Worm (Caenorhabditis elegans) whole organism, L4 larva: ENCODE results near the gene ora-1.

Experiments used
- F10B5.3 ChIP-seq: sonication (generic microtip); optimal IDR thresholded peaks from 2 replicates; lab custom pipeline; 2016; ENCODE audit warnings: mild to moderate bottlenecking, missing genetic modification characterization, missing compliant biosample characterization
- F49E8.2 ChIP-seq: sonication (generic microtip); optimal IDR thresholded peaks from 2 replicates; lab custom pipeline; 2016; ENCODE audit warnings: missing compliant biosample characterization, mild to moderate bottlenecking, missing genetic modification characterization, borderline replicate concordance
- R02D3.7 ChIP-seq: fragments of 150-350 bp; sonication (generic microtip); optimal IDR thresholded peaks from 3 replicates; lab custom pipeline; 2014; ENCODE audit warnings: missing biosample characterization, missing genetic modification characterization
- T20F7.1 ChIP-seq: fragments of 200-800 bp; sonication (Bioruptor generic); optimal IDR thresholded peaks from 2 replicates; lab custom pipeline; 2018; ENCODE audit warnings: mild to moderate bottlenecking, missing genetic modification characterization, missing compliant biosample characterization
- Y105C5A.15 ChIP-seq: fragments of 200-800 bp; sonication (Bioruptor generic); IDR thresholded peaks from 2 replicates; pipeline ENCODE4 v1.3.6; 2022; ENCODE audit warnings: missing genetic modification characterization, missing compliant biosample characterization
- Y5F2A.4 ChIP-seq: fragments of 200-800 bp; sonication (Bioruptor generic); optimal IDR thresholded peaks from 2 replicates; lab custom pipeline; 2018; ENCODE audit warnings: mild to moderate bottlenecking, missing genetic modification characterization, missing compliant biosample characterization
- Y75B8A.6 ChIP-seq: fragments of 200-800 bp; sonication (Bioruptor generic); IDR thresholded peaks from 2 replicates; pipeline ENCODE4 v1.3.6; 2022; ENCODE audit warnings: missing genetic modification reagents, missing genetic modification characterization, missing compliant biosample characterization
- ZK337.2 ChIP-seq: fragments of 200-800 bp; sonication (Bioruptor generic); IDR thresholded peaks from 2 replicates; pipeline ENCODE4 v1.3.6; 2022; ENCODE audit warnings: missing genetic modification reagents, missing genetic modification characterization, missing compliant biosample characterization
- arid-1 ChIP-seq: fragments of 200-800 bp; sonication (Bioruptor generic); conservative IDR thresholded peaks from 2 replicates; pipeline ENCODE4 v1.3.6; 2022; ENCODE audit warnings: missing genetic modification reagents, missing genetic modification characterization, missing compliant biosample characterization
- ceh-20 ChIP-seq: fragments of 200-800 bp; sonication (Bioruptor generic); IDR thresholded peaks from 2 replicates; pipeline ENCODE4 v1.3.6; 2022; ENCODE audit warnings: missing genetic modification reagents, missing genetic modification characterization, missing compliant biosample characterization
- ceh-28 ChIP-seq: fragments of 150-350 bp; optimal IDR thresholded peaks from 2 replicates; lab custom pipeline; 2014; ENCODE audit warnings: missing biosample characterization, missing genetic modification reagents, missing genetic modification characterization
- ceh-32 ChIP-seq: sonication (generic microtip); optimal IDR thresholded peaks from 2 replicates; lab custom pipeline; 2016; ENCODE audit warnings: mild to moderate bottlenecking, missing genetic modification characterization, missing compliant biosample characterization; ENCODE audit not compliant: poor library complexity
- ceh-44 ChIP-seq: fragments of 200-800 bp; sonication (Bioruptor generic); IDR thresholded peaks from 2 replicates; pipeline ENCODE4 v1.3.6; 2022; ENCODE audit warnings: missing genetic modification reagents, missing genetic modification characterization, missing compliant biosample characterization
- ceh-82 ChIP-seq: sonication (generic microtip); optimal IDR thresholded peaks from 2 replicates; lab custom pipeline; 2017; ENCODE audit warnings: missing biosample characterization, missing genetic modification characterization
- ces-1 ChIP-seq: fragments of 150-350 bp; sonication (generic microtip); optimal IDR thresholded peaks from 4 replicates; lab custom pipeline; 2014; ENCODE audit warnings: missing biosample characterization, missing genetic modification reagents, missing genetic modification characterization
- cey-2 ChIP-seq: sonication (generic microtip); optimal IDR thresholded peaks from 3 replicates; lab custom pipeline; 2017; ENCODE audit warnings: missing genetic modification characterization, mild to moderate bottlenecking, missing compliant biosample characterization, antibody characterized with exemption, borderline replicate concordance; ENCODE audit not compliant: insufficient read depth
- ctbp-1 ChIP-seq: fragments of 200-800 bp; sonication (Bioruptor generic); IDR thresholded peaks from 2 replicates; pipeline ENCODE4 v1.3.6; 2022; ENCODE audit warnings: missing genetic modification reagents, missing genetic modification characterization, missing compliant biosample characterization
- daf-19 ChIP-seq: fragments of 200-800 bp; sonication (Bioruptor generic); conservative IDR thresholded peaks from 2 replicates; pipeline ENCODE4 v1.3.6; 2022; ENCODE audit warnings: missing genetic modification characterization, missing compliant biosample characterization
- daf-8 ChIP-seq: fragments of 200-800 bp; sonication (Bioruptor generic); IDR thresholded peaks from 2 replicates; pipeline ENCODE4 v1.3.6; 2022; ENCODE audit warnings: missing genetic modification characterization, missing compliant biosample characterization
- dmd-6 ChIP-seq: fragments of 200-800 bp; sonication (Bioruptor generic); IDR thresholded peaks from 2 replicates; pipeline ENCODE4 v1.3.6; 2022; ENCODE audit warnings: missing genetic modification reagents, missing genetic modification characterization, missing compliant biosample characterization
- dmd-8 ChIP-seq: fragments of 200-800 bp; sonication (Bioruptor generic); IDR thresholded peaks from 2 replicates; pipeline ENCODE4 v1.3.6; 2022; ENCODE audit warnings: missing genetic modification characterization, missing compliant biosample characterization
- dmd-9 ChIP-seq: fragments of 200-800 bp; sonication (Bioruptor generic); IDR thresholded peaks from 2 replicates; pipeline ENCODE4 v1.3.6; 2022; ENCODE audit warnings: missing genetic modification reagents, missing genetic modification characterization, missing compliant biosample characterization
- dpl-1 ChIP-seq: fragments of 150-350 bp; optimal IDR thresholded peaks from 2 replicates; lab custom pipeline; 2014; ENCODE audit warnings: missing biosample characterization, missing genetic modification reagents, missing genetic modification characterization
- duxl-1 ChIP-seq: sonication (generic microtip); optimal IDR thresholded peaks from 2 replicates; lab custom pipeline; 2016; ENCODE audit warnings: mild to moderate bottlenecking, missing genetic modification characterization, moderate library complexity, missing compliant biosample characterization; ENCODE audit not compliant: poor library complexity
- dve-1 ChIP-seq: sonication (generic microtip); optimal IDR thresholded peaks from 2 replicates; lab custom pipeline; 2017; ENCODE audit warnings: antibody characterized with exemption, mild to moderate bottlenecking, missing genetic modification characterization, missing compliant biosample characterization; ENCODE audit not compliant: insufficient read depth
- egl-43 ChIP-seq: fragments of 200-800 bp; sonication (Bioruptor generic); IDR thresholded peaks from 2 replicates; pipeline ENCODE4 v1.3.6; 2022; ENCODE audit warnings: missing genetic modification reagents, missing genetic modification characterization, missing compliant biosample characterization
- hlh-30 ChIP-seq: sonication (generic microtip); optimal IDR thresholded peaks from 2 replicates; lab custom pipeline; 2017; ENCODE audit warnings: antibody characterized with exemption, mild to moderate bottlenecking, missing genetic modification characterization, missing compliant biosample characterization; ENCODE audit not compliant: insufficient read depth
- hmg-1.1 ChIP-seq: fragments of 200-800 bp; sonication (Bioruptor generic); IDR thresholded peaks from 2 replicates; pipeline ENCODE4 v1.3.6; 2022; ENCODE audit warnings: missing genetic modification reagents, missing genetic modification characterization, missing compliant biosample characterization
- lim-7 ChIP-seq: fragments of 200-800 bp; sonication (Bioruptor generic); IDR thresholded peaks from 2 replicates; pipeline ENCODE4 v1.3.6; 2022; ENCODE audit warnings: missing genetic modification characterization, missing compliant biosample characterization
- lin-29 ChIP-seq: fragments of 200-800 bp; sonication (Bioruptor generic); IDR thresholded peaks from 2 replicates; pipeline ENCODE4 v1.3.6; 2022; ENCODE audit warnings: missing genetic modification reagents, missing genetic modification characterization, missing compliant biosample characterization
- lir-3 ChIP-seq: sonication (generic microtip); optimal IDR thresholded peaks from 2 replicates; lab custom pipeline; 2016; ENCODE audit warnings: mild to moderate bottlenecking, missing genetic modification characterization, missing compliant biosample characterization
- lsy-2 ChIP-seq, 2 experiments: fragments of 150-350 bp in 1 of 2; sonication (generic microtip) in 1 of 2; optimal IDR thresholded peaks; 2 replicates each; lab custom pipeline; 2014 to 2017; ENCODE audit warnings: missing biosample characterization in 2 of 2, missing genetic modification characterization in 2 of 2
- madf-5 ChIP-seq, 2 experiments: fragments of 200-800 bp; sonication (Bioruptor generic); IDR thresholded peaks; 2 replicates each; pipeline ENCODE4 v1.3.6; 2022; ENCODE audit warnings: missing compliant biosample characterization in 2 of 2, missing genetic modification characterization in 2 of 2
- madf-9 ChIP-seq: fragments of 200-800 bp; sonication (Bioruptor generic); conservative IDR thresholded peaks from 2 replicates; pipeline ENCODE4 v1.3.6; 2022; ENCODE audit warnings: missing genetic modification reagents, missing genetic modification characterization, missing compliant biosample characterization
- mxl-2 ChIP-seq: fragments of 200-800 bp; sonication (Bioruptor generic); conservative IDR thresholded peaks from 2 replicates; pipeline ENCODE4 v1.3.6; 2022; ENCODE audit warnings: missing genetic modification reagents, missing genetic modification characterization, missing compliant biosample characterization
- mxl-3 ChIP-seq: fragments of 200-800 bp; sonication (Bioruptor generic); optimal IDR thresholded peaks from 2 replicates; lab custom pipeline; 2018; ENCODE audit warnings: mild to moderate bottlenecking, missing genetic modification characterization, missing compliant biosample characterization
- nhr-11 ChIP-seq: fragments of 150-350 bp; optimal IDR thresholded peaks from 2 replicates; lab custom pipeline; 2014; ENCODE audit warnings: missing biosample characterization, missing genetic modification characterization
- nhr-25 ChIP-seq: sonication (generic microtip); optimal IDR thresholded peaks from 2 replicates; lab custom pipeline; 2017; ENCODE audit warnings: missing genetic modification characterization, mild to moderate bottlenecking, missing compliant biosample characterization, antibody characterized with exemption, moderate library complexity, borderline replicate concordance; ENCODE audit not compliant: insufficient read depth
- nhr-48 ChIP-seq: sonication (generic microtip); optimal IDR thresholded peaks from 2 replicates; lab custom pipeline; 2016; ENCODE audit warnings: mild to moderate bottlenecking, missing genetic modification characterization, missing compliant biosample characterization
- nhr-77 ChIP-seq: fragments of 150-350 bp; optimal IDR thresholded peaks from 2 replicates; lab custom pipeline; 2014; ENCODE audit warnings: missing biosample characterization, missing genetic modification characterization
- php-3 ChIP-seq: fragments of 200-800 bp; sonication (Bioruptor generic); IDR thresholded peaks from 2 replicates; pipeline ENCODE4 v1.3.6; 2022; ENCODE audit warnings: missing genetic modification reagents, missing genetic modification characterization, missing compliant biosample characterization
- pqm-1 ChIP-seq: sonication (generic microtip); optimal IDR thresholded peaks from 2 replicates; lab custom pipeline; 2017; ENCODE audit warnings: missing biosample characterization, missing genetic modification characterization
- set-16 ChIP-seq: fragments of 200-800 bp; sonication (Bioruptor generic); IDR thresholded peaks from 2 replicates; pipeline ENCODE4 v1.3.6; 2022; ENCODE audit warnings: missing genetic modification reagents, missing genetic modification characterization, missing compliant biosample characterization
- snpc-1.2 ChIP-seq: fragments of 200-800 bp; sonication (Bioruptor generic); IDR thresholded peaks from 2 replicates; pipeline ENCODE4 v1.3.6; 2022; ENCODE audit warnings: missing genetic modification reagents, missing genetic modification characterization, missing compliant biosample characterization
- tra-1 ChIP-seq: fragments of 200-800 bp; sonication (Bioruptor generic); IDR thresholded peaks from 2 replicates; pipeline ENCODE4 v1.3.6; 2022; ENCODE audit warnings: missing genetic modification reagents, missing genetic modification characterization, missing compliant biosample characterization
- unc-62 ChIP-seq, 3 experiments: fragments of 150-350 bp in 1 of 3; sonication (generic microtip); optimal IDR thresholded peaks in 2 of 3; peaks in 1 of 3; 1 replicate in 1 of 3; 2 replicates in 2 of 3; lab custom pipeline; 2014 to 2017; ENCODE audit warnings: missing biosample characterization in 3 of 3, missing genetic modification characterization in 3 of 3, missing genetic modification reagents in 3 of 3, missing genotype in 1 of 3
- zag-1 ChIP-seq: fragments of 150-350 bp; optimal IDR thresholded peaks from 2 replicates; lab custom pipeline; 2014; ENCODE audit warnings: missing biosample characterization, missing genetic modification characterization
- zfp-3 ChIP-seq: fragments of 200-800 bp; sonication (Bioruptor generic); conservative IDR thresholded peaks from 2 replicates; pipeline ENCODE4 v1.3.6; 2022; ENCODE audit warnings: missing genetic modification reagents, missing genetic modification characterization, missing compliant biosample characterization
- zip-2 ChIP-seq: fragments of 150-350 bp; optimal IDR thresholded peaks from 2 replicates; lab custom pipeline; 2014; ENCODE audit warnings: missing biosample characterization, missing genetic modification characterization

The ora-1 gene

ce11 chrIV:7961889-7962342 is 15.8 kb upstream of the ora-1 start (continued):
- TF ChIP-seq ceh-44 (GFP tag; lab: Robert Waterston, UW) (no peak), ces-1 (GFP tag; lab: Kevin White, UChicago) (no peak), lin-29 (GFP tag; lab: Robert Waterston, UW) (no peak), duxl-1 (tag; lab: Kevin White, UChicago) (peak; percentile 60), madf-9 (no peak), dpl-1 (GFP tag; lab: Kevin White, UChicago) (no peak), madf-5 (GFP tag; IDR thresholded peaks at IDR 0.05; lab: Robert Waterston, UW) (no peak), nhr-25 (no peak), dmd-9 (GFP tag; lab: Robert Waterston, UW) (no peak), ceh-82 (no peak), snpc-1.2 (GFP tag; lab: Robert Waterston, UW) (peak; percentile 75; the same call in 1 of the 2 replicates), unc-62 (GFP tag; optimal IDR thresholded peaks at IDR 0.05 in 1 of 2; lab: Kevin White, UChicago) (no peak), unc-62 (tag; optimal IDR thresholded peaks at IDR 0.05; lab: Kevin White, UChicago) (no peak), R02D3.7 (tag; lab: Kevin White, UChicago) (no peak), mxl-3 (GFP tag; lab: Kevin White, UChicago) (no peak), ceh-32 (tag; lab: Kevin White, UChicago) (no peak), ceh-20 (GFP tag; lab: Robert Waterston, UW) (no peak), arid-1 (GFP tag; lab: Robert Waterston, UW) (peak; percentile 52; the same call in 1 of the 2 replicates), lsy-2 (tag; optimal IDR thresholded peaks at IDR 0.05; lab: Kevin White, UChicago) (no peak), zip-2 (tag; lab: Kevin White, UChicago) (no peak), dmd-6 (GFP tag; lab: Robert Waterston, UW) (no peak), T20F7.1 (GFP tag; lab: Kevin White, UChicago) (no peak), dmd-8 (GFP tag; lab: Robert Waterston, UW) (0 out of 2 replicates have a peak, but pooled peaks have one; percentile 21), Y105C5A.15 (GFP tag; lab: Robert Waterston, UW) (0 out of 2 replicates have a peak, but pooled peaks have one; percentile 64), tra-1 (GFP tag; lab: Robert Waterston, UW) (no peak), mxl-2 (GFP tag; lab: Robert Waterston, UW) (no peak), ZK337.2 (GFP tag; lab: Robert Waterston, UW) (no peak), daf-8 (no peak), F10B5.3 (tag; lab: Kevin White, UChicago) (no peak), hmg-1.1 (GFP tag; lab: Robert Waterston, UW) (no peak), ceh-28 (tag; lab: Kevin White, UChicago) (no peak), F49E8.2 (tag; lab: Kevin White, UChicago) (peak; percentile 94), pqm-1 (no peak), zag-1 (no peak), nhr-48 (tag; lab: Kevin White, UChicago) (no peak), egl-43 (no peak), nhr-77 (no peak), Y5F2A.4 (GFP tag; lab: Kevin White, UChicago) (peak; percentile 26), nhr-11 (no peak), Y75B8A.6 (GFP tag; lab: Robert Waterston, UW) (no peak), lim-7 (GFP tag; lab: Robert Waterston, UW) (no peak), ctbp-1 (GFP tag; lab: Robert Waterston, UW) (peak; percentile 28; the same call in 1 of the 2 replicates), daf-19 (GFP tag; lab: Robert Waterston, UW) (no peak), cey-2 (tag; lab: Kevin White, UChicago) (no peak), zfp-3 (GFP tag; lab: Robert Waterston, UW) (no peak), php-3 (no peak), lir-3 (tag; lab: Kevin White, UChicago) (no peak), dve-1 (tag; lab: Kevin White, UChicago) (no peak), set-16 (GFP tag; lab: Robert Waterston, UW) (no peak), hlh-30 (tag; lab: Kevin White, UChicago) (no peak)
